Worm (Caenorhabditis elegans) whole organism, late embryonic: Measurements from ENCODE around the gene ttr-25.

ENCODE experiments used
- ceh-34 ChIP-seq: sonication (generic microtip); optimal IDR thresholded peaks from 2 replicates; lab custom pipeline; 2016; ENCODE audit warnings: mild to moderate bottlenecking, missing genetic modification characterization, missing compliant biosample characterization
- ceh-9 ChIP-seq: sonication (generic microtip); optimal IDR thresholded peaks from 2 replicates; lab custom pipeline; 2016; ENCODE audit warnings: mild to moderate bottlenecking, missing genetic modification characterization, inconsistent platforms, missing compliant biosample characterization
- fkh-10 ChIP-seq: fragments of 150-350 bp; optimal IDR thresholded peaks from 2 replicates; lab custom pipeline; 2014; ENCODE audit warnings: missing biosample characterization, missing genetic modification reagents, missing genetic modification characterization
- mec-3 ChIP-seq: sonication (generic microtip); optimal IDR thresholded peaks from 2 replicates; lab custom pipeline; 2016; ENCODE audit warnings: borderline replicate concordance, missing genetic modification characterization, missing compliant biosample characterization
- nhr-11 ChIP-seq: fragments of 150-350 bp; optimal IDR thresholded peaks from 2 replicates; lab custom pipeline; 2014; ENCODE audit warnings: missing biosample characterization, missing genetic modification characterization
- sdc-2 ChIP-seq: sonication (generic microtip); optimal IDR thresholded peaks from 2 replicates; lab custom pipeline; 2016; ENCODE audit warnings: missing genotype, missing genetic modification characterization, missing compliant biosample characterization
- unc-3 ChIP-seq, 2 experiments: fragments of 200-800 bp in 1 of 2; sonication (Bioruptor generic) in 1 of 2; sonication (generic microtip) in 1 of 2; conservative IDR thresholded peaks in 1 of 2; optimal IDR thresholded peaks in 1 of 2; 2 replicates each; pipeline versions ENCODE4 v1.3.6 to Lab custom; 2016 to 2022; ENCODE audit warnings: missing compliant biosample characterization in 2 of 2, missing genetic modification characterization in 2 of 2, missing genetic modification reagents in 1 of 2

- TF ChIP-seq fkh-10 (GFP tag; lab: Kevin White, UChicago) (no peak), ceh-9 (tag; lab: Kevin White, UChicago) (no peak), unc-3 (GFP tag; conservative IDR thresholded peaks at IDR 0.05; lab: Robert Waterston, UW) (no peak), unc-3 (tag; optimal IDR thresholded peaks at IDR 0.05; lab: Kevin White, UChicago) (no peak), nhr-11 (no peak), sdc-2 (tag; lab: Kevin White, UChicago) (no peak), ceh-34 (tag; lab: Kevin White, UChicago) (no peak), mec-3 (tag; lab: Kevin White, UChicago) (no peak)
Measured at ce11 chrV:18569445-18569844, 12.9 kb downstream of the ttr-25 start.
